Fruit fly (Drosophila melanogaster) whole organism, embryonic: ENCODE data around the gene gammaCOP.
A peak's percentile ranks its signal among the peaks of the same experiment; 100 is the strongest.

ENCODE experiments used
- Ada2b ChIP-seq: fragments of 200-800 bp; sonication (Bioruptor generic); IDR thresholded peaks from 2 replicates; pipeline ENCODE4 v1.3.6; 2022; ENCODE audit warnings: missing biosample characterization, missing genetic modification characterization
- Atf6 ChIP-seq: fragments of 200-800 bp; sonication (Bioruptor generic); IDR thresholded peaks from 2 replicates; pipeline ENCODE4 v1.3.6; 2022; ENCODE audit warnings: missing biosample characterization, missing genetic modification characterization
- CG12942 ChIP-seq: fragments of 200-800 bp; sonication (Bioruptor generic); optimal IDR thresholded peaks from 3 replicates; lab custom pipeline; 2016; ENCODE audit warnings: missing biosample characterization, missing genetic modification characterization
- CG13424 ChIP-seq: fragments of 200-800 bp; sonication (Bioruptor generic); optimal IDR thresholded peaks from 2 replicates; lab custom pipeline; 2019; ENCODE audit warnings: missing biosample characterization, mild to moderate bottlenecking, missing genetic modification characterization, moderate library complexity
- CG15269 ChIP-seq: fragments of 200-800 bp; sonication (Bioruptor generic); optimal IDR thresholded peaks from 2 replicates; lab custom pipeline; 2018; ENCODE audit warnings: missing biosample characterization, mild to moderate bottlenecking, missing genetic modification characterization, moderate library complexity
- CG15479 ChIP-seq: fragments of 200-800 bp; sonication (Bioruptor generic); optimal IDR thresholded peaks from 3 replicates; lab custom pipeline; 2019; ENCODE audit warnings: missing biosample characterization, mild to moderate bottlenecking, missing genetic modification characterization, moderate library complexity
- CG17359 ChIP-seq: fragments of 200-800 bp; sonication (Bioruptor generic); optimal IDR thresholded peaks from 3 replicates; lab custom pipeline; 2018; ENCODE audit warnings: missing biosample characterization, mild to moderate bottlenecking, missing genetic modification characterization, moderate library complexity
- CG17361 ChIP-seq: fragments of 200-800 bp; sonication (Bioruptor generic); IDR thresholded peaks from 3 replicates; pipeline ENCODE4 v1.3.6; 2022; ENCODE audit warnings: missing biosample characterization, missing genetic modification characterization
- CG17802 ChIP-seq: fragments of 200-800 bp; sonication (Bioruptor generic); optimal IDR thresholded peaks from 2 replicates; lab custom pipeline; 2018; ENCODE audit warnings: missing biosample characterization, mild to moderate bottlenecking, missing genetic modification characterization, moderate library complexity
- CG2202 ChIP-seq: fragments of 200-800 bp; sonication (Bioruptor generic); optimal IDR thresholded peaks from 2 replicates; lab custom pipeline; 2018; ENCODE audit warnings: missing biosample characterization, mild to moderate bottlenecking, missing genetic modification characterization
- CG30020 ChIP-seq: fragments of 200-800 bp; optimal IDR thresholded peaks from 2 replicates; lab custom pipeline; 2019; ENCODE audit warnings: missing biosample characterization, mild to moderate bottlenecking, missing genetic modification characterization, moderate library complexity
- CG31365 ChIP-seq: fragments of 200-800 bp; sonication (Bioruptor generic); optimal IDR thresholded peaks from 2 replicates; lab custom pipeline; 2018; ENCODE audit warnings: missing biosample characterization, mild to moderate bottlenecking, missing genetic modification characterization
- CG32532 ChIP-seq: fragments of 200-800 bp; sonication (Bioruptor generic); IDR thresholded peaks from 2 replicates; pipeline ENCODE4 v1.3.6; 2022; ENCODE audit warnings: missing biosample characterization, missing genetic modification characterization
- CG32767 ChIP-seq: fragments of 200-800 bp; sonication (Bioruptor generic); IDR thresholded peaks from 2 replicates; pipeline ENCODE4 v1.3.6; 2022; ENCODE audit warnings: missing biosample characterization, missing genetic modification characterization
- CG6689 ChIP-seq: fragments of 200-800 bp; sonication (Bioruptor generic); IDR thresholded peaks from 2 replicates; pipeline ENCODE4 v1.3.6; 2022; ENCODE audit warnings: missing biosample characterization, missing genetic modification characterization
- CG6765 ChIP-seq: fragments of 200-800 bp; sonication (Bioruptor generic); optimal IDR thresholded peaks from 3 replicates; lab custom pipeline; 2017; ENCODE audit warnings: missing biosample characterization, mild to moderate bottlenecking, missing genetic modification characterization
- CG7745 ChIP-seq: fragments of 200-800 bp; sonication (Bioruptor generic); optimal IDR thresholded peaks from 2 replicates; lab custom pipeline; 2018; ENCODE audit warnings: missing biosample characterization, mild to moderate bottlenecking, missing genetic modification characterization, moderate library complexity
- CG7963 ChIP-seq: fragments of 200-800 bp; sonication (Bioruptor generic); IDR thresholded peaks from 3 replicates; pipeline ENCODE4 v1.3.6; 2022; ENCODE audit warnings: missing biosample characterization, missing genetic modification characterization; ENCODE audit not compliant: partially characterized antibody
- CG9876 ChIP-seq: fragments of 200-800 bp; sonication (Bioruptor generic); optimal IDR thresholded peaks from 2 replicates; lab custom pipeline; 2016; ENCODE audit warnings: missing biosample characterization, missing genetic modification characterization
- E2f1 ChIP-seq: fragments of 200-800 bp; sonication (Bioruptor generic); IDR thresholded peaks from 2 replicates; pipeline ENCODE4 v1.3.6; 2022; ENCODE audit warnings: missing biosample characterization, missing genetic modification characterization
- HLHmδ ChIP-seq: fragments of 200-800 bp; sonication (Bioruptor generic); optimal IDR thresholded peaks from 2 replicates; lab custom pipeline; 2018; ENCODE audit warnings: missing biosample characterization, mild to moderate bottlenecking, missing genetic modification characterization, moderate library complexity
- Hr51 ChIP-seq, 2 experiments: fragments of 200-800 bp; sonication (Bioruptor generic); optimal IDR thresholded peaks; 2 replicates in 1 of 2; 3 replicates in 1 of 2; lab custom pipeline; 2016 to 2018; ENCODE audit warnings: missing biosample characterization in 2 of 2, missing genetic modification characterization in 2 of 2, mild to moderate bottlenecking in 1 of 2, moderate library complexity in 1 of 2
- Hsf ChIP-seq: fragments of 200-800 bp; sonication (Bioruptor generic); optimal IDR thresholded peaks from 3 replicates; lab custom pipeline; 2016; ENCODE audit warnings: missing biosample characterization, missing genetic modification characterization
- Lhr ChIP-seq: fragments of 200-800 bp; sonication (Bioruptor generic); optimal IDR thresholded peaks from 3 replicates; lab custom pipeline; 2017; ENCODE audit warnings: mild to moderate bottlenecking, missing biosample characterization, missing genetic modification reagents, missing genetic modification characterization
- Usf ChIP-seq: fragments of 200-800 bp; sonication (Bioruptor generic); optimal IDR thresholded peaks from 2 replicates; lab custom pipeline; 2017; ENCODE audit warnings: missing genotype, missing biosample characterization, missing genetic modification characterization
- Xrp1 ChIP-seq: fragments of 200-800 bp; sonication (Bioruptor generic); IDR thresholded peaks from 2 replicates; pipeline ENCODE4 v1.3.6; 2022; ENCODE audit warnings: missing biosample characterization, missing genetic modification characterization
- ab ChIP-seq: fragments of 200-800 bp; sonication (Bioruptor generic); optimal IDR thresholded peaks from 2 replicates; lab custom pipeline; 2016; ENCODE audit warnings: missing biosample characterization, missing genetic modification characterization
- cg ChIP-seq: fragments of 200-800 bp; sonication (Bioruptor generic); optimal IDR thresholded peaks from 3 replicates; lab custom pipeline; 2019; ENCODE audit warnings: missing biosample characterization, mild to moderate bottlenecking, missing genetic modification characterization, moderate library complexity
- ci ChIP-seq: fragments of 200-800 bp; sonication (Bioruptor generic); IDR thresholded peaks from 3 replicates; pipeline ENCODE4 v1.3.6; 2022; ENCODE audit warnings: missing biosample characterization, missing genetic modification characterization
- dmrt11E ChIP-seq: fragments of 200-800 bp; sonication (Bioruptor generic); optimal IDR thresholded peaks from 3 replicates; lab custom pipeline; 2018; ENCODE audit warnings: missing biosample characterization, mild to moderate bottlenecking, missing genetic modification characterization, moderate library complexity
- dmrt99B ChIP-seq: fragments of 200-800 bp; sonication (Bioruptor generic); optimal IDR thresholded peaks from 2 replicates; lab custom pipeline; 2018; ENCODE audit warnings: missing biosample characterization, mild to moderate bottlenecking, missing genetic modification characterization, moderate library complexity
- ewg ChIP-seq: fragments of 200-800 bp; sonication (Bioruptor generic); optimal IDR thresholded peaks from 3 replicates; lab custom pipeline; 2017; ENCODE audit warnings: mild to moderate bottlenecking, missing biosample characterization, missing genetic modification reagents, missing genetic modification characterization
- hb ChIP-seq: fragments of 200-800 bp; sonication (Bioruptor generic); IDR thresholded peaks from 3 replicates; pipeline ENCODE4 v1.3.6; 2022; ENCODE audit warnings: missing biosample characterization, missing genetic modification characterization; ENCODE audit not compliant: partially characterized antibody
- her ChIP-seq: fragments of 200-800 bp; sonication (Bioruptor generic); optimal IDR thresholded peaks from 2 replicates; lab custom pipeline; 2016; ENCODE audit warnings: missing biosample characterization, missing genetic modification characterization
- lmd ChIP-seq: fragments of 200-800 bp; sonication (Bioruptor generic); IDR thresholded peaks from 2 replicates; pipeline ENCODE4 v1.3.6; 2022; ENCODE audit warnings: missing biosample characterization, missing genetic modification characterization
- nau ChIP-seq: fragments of 200-800 bp; sonication (Bioruptor generic); optimal IDR thresholded peaks from 3 replicates; lab custom pipeline; 2017; ENCODE audit warnings: missing biosample characterization, mild to moderate bottlenecking, missing genetic modification characterization, missing genetic modification reagents
- nmo ChIP-seq: fragments of 200-800 bp; sonication (Bioruptor generic); optimal IDR thresholded peaks from 2 replicates; lab custom pipeline; 2018; ENCODE audit warnings: missing biosample characterization, mild to moderate bottlenecking, missing genetic modification characterization, moderate library complexity
- otp ChIP-seq: fragments of 200-800 bp; sonication (Bioruptor generic); IDR thresholded peaks from 3 replicates; pipeline ENCODE4, ENCODE4 v1.3.6; 2022; ENCODE audit warnings: missing biosample characterization, missing genetic modification characterization
- pan ChIP-seq, 4 experiments: fragments of >200 bp in 3 of 4; fragments of 200-800 bp in 1 of 4; sonication (Bioruptor generic) in 1 of 4; optimal IDR thresholded peaks in 3 of 4; IDR thresholded peaks in 1 of 4; 2 replicates each; pipeline versions ENCODE4 v1.3.6 to Lab custom; 2017 to 2022; ENCODE audit warnings: missing biosample characterization in 2 of 4, missing genetic modification characterization in 2 of 4, mixed read lengths in 1 of 4
- pros ChIP-seq: fragments of 200-800 bp; sonication (Bioruptor generic); optimal IDR thresholded peaks from 3 replicates; lab custom pipeline; 2019; ENCODE audit warnings: missing biosample characterization, mild to moderate bottlenecking, missing genetic modification characterization, moderate library complexity
- ro ChIP-seq: fragments of 200-800 bp; sonication (Bioruptor generic); IDR thresholded peaks from 2 replicates; pipeline ENCODE4 v1.3.6; 2022; ENCODE audit warnings: missing biosample characterization, missing genetic modification characterization
- salm ChIP-seq: fragments of 200-800 bp; sonication (Bioruptor generic); optimal IDR thresholded peaks from 2 replicates; lab custom pipeline; 2018; ENCODE audit warnings: missing biosample characterization, mild to moderate bottlenecking, missing genetic modification characterization
- sim ChIP-seq: fragments of 200-800 bp; sonication (Bioruptor generic); IDR thresholded peaks from 2 replicates; pipeline ENCODE4 v1.3.6; 2022; ENCODE audit warnings: missing biosample characterization, missing genetic modification characterization
- sqz ChIP-seq: fragments of 200-800 bp; sonication (Bioruptor generic); optimal IDR thresholded peaks from 3 replicates; lab custom pipeline; 2018; ENCODE audit warnings: missing biosample characterization, mild to moderate bottlenecking, missing genetic modification characterization
- tll ChIP-seq, 2 experiments: fragments of 200-800 bp in 1 of 2; fragments of >200 bp in 1 of 2; sonication (Bioruptor generic) in 1 of 2; optimal IDR thresholded peaks; 2 replicates each; lab custom pipeline; 2017 to 2019; ENCODE audit warnings: missing biosample characterization in 2 of 2, missing genetic modification characterization in 2 of 2, mild to moderate bottlenecking in 1 of 2, moderate library complexity in 1 of 2
- trh ChIP-seq: fragments of 200-800 bp; sonication (Bioruptor generic); optimal IDR thresholded peaks from 2 replicates; lab custom pipeline; 2016; ENCODE audit warnings: missing biosample characterization, missing genetic modification characterization
- tup ChIP-seq: fragments of 200-800 bp; sonication (Bioruptor generic); optimal IDR thresholded peaks from 2 replicates; lab custom pipeline; 2016; ENCODE audit warnings: missing biosample characterization, mild to moderate bottlenecking, missing genetic modification characterization, moderate library complexity
- tx ChIP-seq: fragments of 200-800 bp; sonication (Bioruptor generic); optimal IDR thresholded peaks from 2 replicates; lab custom pipeline; 2016; ENCODE audit warnings: missing biosample characterization, missing genetic modification characterization
- vvl ChIP-seq: fragments of 200-800 bp; sonication (Bioruptor generic); IDR thresholded peaks from 2 replicates; pipeline ENCODE4 v1.3.6; 2022; ENCODE audit warnings: missing biosample characterization, missing genetic modification characterization

The gammaCOP gene

dm6 chr3R:31550910-31551309 lies 21.0 kb upstream of the gammaCOP start (continued):
- TF ChIP-seq her (peak; percentile 45), Atf6 (no peak), nau (GFP tag; lab: Kevin White, UChicago) (peak; percentile 61), Ada2b (GFP tag; lab: Robert Waterston, UW) (no peak), CG31365 (tag; lab: Kevin White, UChicago) (no peak), sim (0 out of 2 replicates have a peak, but pooled peaks have one; percentile 46), Xrp1 (GFP tag; lab: Robert Waterston, UW) (peak; percentile 90), trh (GFP tag; lab: Kevin White, UChicago) (peak; percentile 3), Hr51 (GFP tag; optimal IDR thresholded peaks at IDR 0.05; lab: Kevin White, UChicago) (peak in 1 of 2 experiments; percentile 61), dmrt11E (peak; percentile 90), pros (no peak), CG15269 (tag; lab: Kevin White, UChicago) (no peak), cg (no peak), tup (GFP tag; lab: Kevin White, UChicago) (peak; percentile 59), pan (optimal IDR thresholded peaks at IDR 0.05; lab: Kevin White, UChicago) (no peak), pan (GFP tag; optimal IDR thresholded peaks at IDR 0.05 in 1 of 2, IDR thresholded peaks at IDR 0.05 in 1 of 2) (peak in 1 of 2 experiments; percentile 33), otp (GFP tag; lab: Robert Waterston, UW) (peak; percentile 72; the same call in 2 of the 3 replicates), ewg (GFP tag; lab: Kevin White, UChicago) (peak; percentile 27), CG17359 (tag; lab: Kevin White, UChicago) (peak; percentile 60), Hsf (GFP tag; lab: Kevin White, UChicago) (peak; percentile 28), E2f1 (GFP tag; lab: Robert Waterston, UW) (peak; percentile 27; the same call in 1 of the 2 replicates), CG2202 (tag; lab: Kevin White, UChicago) (peak; percentile 94), CG15479 (GFP tag; lab: Kevin White, UChicago) (peak; percentile 85), sqz (GFP tag; lab: Kevin White, UChicago) (peak; percentile 61), nmo (GFP tag; lab: Kevin White, UChicago) (no peak), CG7963 (no peak), HLHmδ (GFP tag; lab: Kevin White, UChicago) (peak; percentile 76), CG9876 (GFP tag; lab: Kevin White, UChicago) (peak; percentile 10), tll (GFP tag; optimal IDR thresholded peaks at IDR 0.05; lab: Kevin White, UChicago) (peak in 1 of 2 experiments; percentile 98), CG13424 (tag; lab: Kevin White, UChicago) (peak; percentile 34), CG30020 (tag; lab: Kevin White, UChicago) (no peak), CG12942 (peak; percentile 38), salm (tag; lab: Kevin White, UChicago) (peak; percentile 27), CG17361 (GFP tag; lab: Robert Waterston, UW) (peak; percentile 59; the same call in 2 of the 3 replicates), vvl (GFP tag; lab: Robert Waterston, UW) (peak; percentile 43; the same call in 1 of the 2 replicates), CG6689 (GFP tag; lab: Robert Waterston, UW) (peak; percentile 39; the same call in 1 of the 2 replicates), ci (peak; percentile 81), CG6765 (no peak), lmd (GFP tag; lab: Robert Waterston, UW) (no peak), CG32532 (no peak), CG32767 (GFP tag; lab: Robert Waterston, UW) (no peak), ab (GFP tag; lab: Kevin White, UChicago) (no peak), dmrt99B (tag; lab: Kevin White, UChicago) (peak; percentile 30), ro (no peak), CG7745 (tag; lab: Kevin White, UChicago) (peak; percentile 93), tx (GFP tag; lab: Kevin White, UChicago) (no peak), hb (GFP tag; lab: Robert Waterston, UW) (no peak), Lhr (GFP tag; lab: Kevin White, UChicago) (peak; percentile 66), Usf (GFP tag; lab: Kevin White, UChicago) (no peak), CG17802 (tag; lab: Kevin White, UChicago) (peak; percentile 45)
